Fruit fly (Drosophila melanogaster) whole organism, adult: ENCODE results near the gene CG11893.

ENCODE experiments used
- CG11617 ChIP-seq: fragments of 200-800 bp; sonication (Bioruptor generic); optimal IDR thresholded peaks from 2 replicates; lab custom pipeline; 2017; ENCODE audit warnings: mild to moderate bottlenecking, missing biosample characterization, missing genetic modification reagents, missing genetic modification characterization
- CG5204 ChIP-seq: fragments of 200-800 bp; sonication (Bioruptor generic); optimal IDR thresholded peaks from 2 replicates; lab custom pipeline; 2016; ENCODE audit warnings: missing biosample characterization, missing genetic modification characterization
- CG7045 ChIP-seq: fragments of 200-800 bp; sonication (Bioruptor generic); optimal IDR thresholded peaks from 2 replicates; lab custom pipeline; 2017; ENCODE audit warnings: missing biosample characterization, mild to moderate bottlenecking, missing genetic modification characterization
- CG7101 ChIP-seq: fragments of 200-800 bp; sonication (Bioruptor generic); optimal IDR thresholded peaks from 2 replicates; lab custom pipeline; 2018; ENCODE audit warnings: missing biosample characterization, mild to moderate bottlenecking, missing genetic modification characterization, moderate library complexity
- Clk ChIP-seq: fragments of 200-800 bp; sonication (Bioruptor generic); optimal IDR thresholded peaks from 2 replicates; lab custom pipeline; 2017; ENCODE audit warnings: missing biosample characterization, missing genetic modification characterization
- Crg-1 ChIP-seq: fragments of 200-800 bp; sonication (Bioruptor generic); optimal IDR thresholded peaks from 2 replicates; lab custom pipeline; 2016; ENCODE audit warnings: missing biosample characterization, missing genetic modification characterization
- Hr96 ChIP-seq: fragments of 200-800 bp; sonication (Bioruptor generic); optimal IDR thresholded peaks from 2 replicates; lab custom pipeline; 2016; ENCODE audit warnings: missing biosample characterization, missing genetic modification characterization
- Mnt ChIP-seq: fragments of 200-800 bp; sonication (Bioruptor generic); optimal IDR thresholded peaks from 2 replicates; lab custom pipeline; 2016; ENCODE audit warnings: missing biosample characterization, mild to moderate bottlenecking, missing genetic modification characterization
- bab1 ChIP-seq: fragments of 200-800 bp; sonication (Bioruptor generic); optimal IDR thresholded peaks from 3 replicates; lab custom pipeline; 2019; ENCODE audit warnings: missing biosample characterization, mild to moderate bottlenecking, missing genetic modification characterization, moderate library complexity
- ovo ChIP-seq: fragments of 200-800 bp; sonication (Bioruptor generic); optimal IDR thresholded peaks from 2 replicates; lab custom pipeline; 2016; ENCODE audit warnings: missing biosample characterization, missing genetic modification characterization
- tj ChIP-seq: fragments of 200-800 bp; sonication (Bioruptor generic); optimal IDR thresholded peaks from 3 replicates; lab custom pipeline; 2017; ENCODE audit warnings: missing biosample characterization, mild to moderate bottlenecking, missing genetic modification characterization, moderate library complexity

DNA sequence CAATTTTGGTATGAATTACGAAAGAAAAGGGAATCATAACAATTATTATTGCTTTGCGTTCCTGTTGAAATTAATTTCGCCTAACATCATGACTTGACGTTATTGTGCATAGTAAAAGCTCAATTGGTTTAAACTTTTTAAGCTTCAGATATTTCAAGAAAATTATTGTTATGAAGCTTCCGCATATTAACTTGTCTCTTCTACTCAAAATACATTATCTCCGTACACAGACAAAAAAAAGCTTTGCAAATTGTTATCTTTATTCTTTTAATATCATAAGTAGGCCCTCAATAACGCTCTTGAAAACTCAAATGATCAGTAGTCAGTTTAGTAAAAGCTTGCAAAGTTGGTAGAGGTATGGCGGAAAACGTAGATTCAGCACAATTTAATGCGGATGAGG is 2.6 kb upstream of the CG11893 start, which contains the start of gene CG13658:
- TF ChIP-seq bab1 (GFP tag; lab: Kevin White, UChicago): peak; percentile 14
- no peak for TF ChIP-seq Crg-1 (GFP tag; lab: Kevin White, UChicago)
- TF ChIP-seq CG5204 (GFP tag; lab: Kevin White, UChicago): no peak
- TF ChIP-seq CG7101 (tag; lab: Kevin White, UChicago): no peak
- no peak for TF ChIP-seq Mnt
- no peak for TF ChIP-seq Hr96 (GFP tag; lab: Kevin White, UChicago)
- no peak for TF ChIP-seq ovo (GFP tag; lab: Kevin White, UChicago)
- TF ChIP-seq Clk (GFP tag; lab: Kevin White, UChicago): no peak
- no peak for TF ChIP-seq CG11617 (GFP tag; lab: Kevin White, UChicago)
- TF ChIP-seq tj (GFP tag; lab: Kevin White, UChicago): no peak
- TF ChIP-seq CG7045 (GFP tag; lab: Kevin White, UChicago): no peak
